Fruit fly (Drosophila melanogaster) whole organism, embryonic: ENCODE results near the gene BuGZ.
A peak's percentile ranks its signal among the peaks of the same experiment; 100 is the strongest.

Experiments
- Atf3 ChIP-seq: fragments of 200-800 bp; sonication (Bioruptor generic); optimal IDR thresholded peaks from 3 replicates; lab custom pipeline; 2016; ENCODE audit warnings: missing biosample characterization, missing genetic modification characterization
- BEAF-32 ChIP-seq: fragments of 200-800 bp; sonication (Bioruptor generic); optimal IDR thresholded peaks from 3 replicates; lab custom pipeline; 2017; ENCODE audit warnings: missing biosample characterization, missing genetic modification characterization, mild to moderate bottlenecking, moderate library complexity, missing genetic modification reagents
- Blimp-1 ChIP-seq: fragments of 200-800 bp; sonication (Bioruptor generic); optimal IDR thresholded peaks from 3 replicates; lab custom pipeline; 2018; ENCODE audit warnings: missing biosample characterization, missing genetic modification characterization, mild to moderate bottlenecking, moderate library complexity, missing genetic modification reagents
- CG10543 ChIP-seq: fragments of 200-800 bp; sonication (Bioruptor generic); optimal IDR thresholded peaks from 3 replicates; lab custom pipeline; 2017; ENCODE audit warnings: missing biosample characterization, mild to moderate bottlenecking, missing genetic modification characterization, moderate library complexity
- CG10979 ChIP-seq: fragments of 200-800 bp; sonication (Bioruptor generic); optimal IDR thresholded peaks from 2 replicates; lab custom pipeline; 2018; ENCODE audit warnings: missing biosample characterization, mild to moderate bottlenecking, missing genetic modification characterization, moderate library complexity
- CG11695 ChIP-seq: fragments of 200-800 bp; sonication (Bioruptor generic); IDR thresholded peaks from 3 replicates; pipeline ENCODE4 v1.3.6; 2022; ENCODE audit warnings: missing biosample characterization, missing genetic modification characterization
- CG12071 ChIP-seq: fragments of 200-800 bp; sonication (Bioruptor generic); optimal IDR thresholded peaks from 3 replicates; lab custom pipeline; 2018; ENCODE audit warnings: missing biosample characterization, mild to moderate bottlenecking, missing genetic modification characterization
- CG15011 ChIP-seq: fragments of 200-800 bp; sonication (Bioruptor generic); optimal IDR thresholded peaks from 3 replicates; lab custom pipeline; 2018; ENCODE audit warnings: missing biosample characterization, mild to moderate bottlenecking, missing genetic modification characterization
- CG15601 ChIP-seq: fragments of 200-800 bp; sonication (Bioruptor generic); optimal IDR thresholded peaks from 3 replicates; lab custom pipeline; 2019; ENCODE audit warnings: missing biosample characterization, mild to moderate bottlenecking, missing genetic modification characterization, moderate library complexity
- CG16813 ChIP-seq: fragments of 200-800 bp; sonication (Bioruptor generic); IDR thresholded peaks from 3 replicates; pipeline ENCODE4 v1.3.6; 2022; ENCODE audit warnings: missing biosample characterization, missing genetic modification characterization; ENCODE audit not compliant: partially characterized antibody
- CG2199 ChIP-seq: fragments of 200-800 bp; sonication (Bioruptor generic); IDR thresholded peaks from 3 replicates; pipeline ENCODE4 v1.3.6; 2022; ENCODE audit warnings: missing biosample characterization, missing genetic modification characterization
- CG3407 ChIP-seq: fragments of 200-800 bp; sonication (Bioruptor generic); optimal IDR thresholded peaks from 2 replicates; lab custom pipeline; 2018; ENCODE audit warnings: missing biosample characterization, mild to moderate bottlenecking, missing genetic modification characterization
- CG3838 ChIP-seq: fragments of 200-800 bp; sonication (Bioruptor generic); optimal IDR thresholded peaks from 3 replicates; lab custom pipeline; 2016; ENCODE audit warnings: missing biosample characterization, missing genetic modification characterization
- CG4707 ChIP-seq: fragments of 200-800 bp; sonication (Bioruptor generic); optimal IDR thresholded peaks from 2 replicates; lab custom pipeline; 2018; ENCODE audit warnings: missing biosample characterization, mild to moderate bottlenecking, missing genetic modification characterization, moderate library complexity
- CG6175 ChIP-seq: fragments of 200-800 bp; sonication (Bioruptor generic); IDR thresholded peaks from 3 replicates; pipeline ENCODE4 v1.3.6; 2022; ENCODE audit warnings: missing biosample characterization, missing genetic modification characterization
- CG6654 ChIP-seq: fragments of 200-800 bp; sonication (Bioruptor generic); optimal IDR thresholded peaks from 2 replicates; lab custom pipeline; 2017; ENCODE audit warnings: missing biosample characterization, mild to moderate bottlenecking, missing genetic modification characterization
- CG6683 ChIP-seq: fragments of 200-800 bp; sonication (Bioruptor generic); optimal IDR thresholded peaks from 2 replicates; lab custom pipeline; 2017; ENCODE audit warnings: missing biosample characterization, mild to moderate bottlenecking, missing genetic modification characterization, missing genetic modification reagents
- CG6689 ChIP-seq: fragments of 200-800 bp; sonication (Bioruptor generic); IDR thresholded peaks from 2 replicates; pipeline ENCODE4 v1.3.6; 2022; ENCODE audit warnings: missing biosample characterization, missing genetic modification characterization
- CG7963 ChIP-seq: fragments of 200-800 bp; sonication (Bioruptor generic); IDR thresholded peaks from 3 replicates; pipeline ENCODE4 v1.3.6; 2022; ENCODE audit warnings: missing biosample characterization, missing genetic modification characterization; ENCODE audit not compliant: partially characterized antibody
- CG7987 ChIP-seq: fragments of 200-800 bp; sonication (Bioruptor generic); optimal IDR thresholded peaks from 2 replicates; lab custom pipeline; 2018; ENCODE audit warnings: missing biosample characterization, mild to moderate bottlenecking, missing genetic modification characterization, moderate library complexity
- CG9437 ChIP-seq: fragments of 200-800 bp; sonication (Bioruptor generic); optimal IDR thresholded peaks from 2 replicates; lab custom pipeline; 2018; ENCODE audit warnings: missing biosample characterization, mild to moderate bottlenecking, missing genetic modification characterization
- CTCF ChIP-seq: fragments of 200-800 bp; sonication (Bioruptor generic); optimal IDR thresholded peaks from 2 replicates; lab custom pipeline; 2017; ENCODE audit warnings: missing biosample characterization, mild to moderate bottlenecking, missing genetic modification characterization, moderate library complexity
- Camta ChIP-seq: fragments of 200-800 bp; sonication (Bioruptor generic); optimal IDR thresholded peaks from 2 replicates; lab custom pipeline; 2016; ENCODE audit warnings: missing biosample characterization, missing genetic modification characterization
- Deaf1 ChIP-seq: fragments of 200-800 bp; optimal IDR thresholded peaks from 3 replicates; lab custom pipeline; 2019; ENCODE audit warnings: missing biosample characterization, mild to moderate bottlenecking, missing genetic modification characterization, moderate library complexity
- HLH4C ChIP-seq: fragments of 200-800 bp; sonication (Bioruptor generic); IDR thresholded peaks from 3 replicates; pipeline ENCODE4 v1.3.6; 2022; ENCODE audit warnings: missing biosample characterization, missing genetic modification characterization; ENCODE audit not compliant: partially characterized antibody
- Hr3 ChIP-seq: fragments of 200-800 bp; sonication (Bioruptor generic); optimal IDR thresholded peaks from 3 replicates; lab custom pipeline; 2016; ENCODE audit warnings: missing biosample characterization, missing genetic modification characterization
- Lpt ChIP-seq: fragments of >200 bp; optimal IDR thresholded peaks from 2 replicates; lab custom pipeline; 2018; ENCODE audit warnings: missing biosample characterization, missing genetic modification characterization
- Oli ChIP-seq: fragments of 200-800 bp; sonication (Bioruptor generic); optimal IDR thresholded peaks from 2 replicates; lab custom pipeline; 2018; ENCODE audit warnings: missing biosample characterization, mild to moderate bottlenecking, missing genetic modification characterization, moderate library complexity
- Taf1 ChIP-seq: fragments of 200-800 bp; sonication (Bioruptor generic); IDR thresholded peaks from 2 replicates; pipeline ENCODE4 v1.3.6; 2022; ENCODE audit warnings: missing biosample characterization, missing genetic modification characterization
- Xbp1 ChIP-seq: fragments of 200-800 bp; sonication (Bioruptor generic); optimal IDR thresholded peaks from 3 replicates; lab custom pipeline; 2016; ENCODE audit warnings: missing biosample characterization, mild to moderate bottlenecking, missing genetic modification characterization
- ac ChIP-seq: fragments of 200-800 bp; sonication (Bioruptor generic); optimal IDR thresholded peaks from 3 replicates; lab custom pipeline; 2017; ENCODE audit warnings: missing biosample characterization, mild to moderate bottlenecking, missing genetic modification characterization
- bsh ChIP-seq, 2 experiments: fragments of 200-800 bp; sonication (Bioruptor generic); optimal IDR thresholded peaks; 2 replicates each; lab custom pipeline; 2017 to 2018; ENCODE audit warnings: mild to moderate bottlenecking in 2 of 2, missing biosample characterization in 2 of 2, missing genetic modification characterization in 2 of 2, moderate library complexity in 1 of 2
- btn ChIP-seq: fragments of 200-800 bp; sonication (Bioruptor generic); optimal IDR thresholded peaks from 2 replicates; lab custom pipeline; 2016; ENCODE audit warnings: missing biosample characterization, missing genetic modification characterization
- gcm2 ChIP-seq: fragments of 200-800 bp; sonication (Bioruptor generic); optimal IDR thresholded peaks from 2 replicates; lab custom pipeline; 2016; ENCODE audit warnings: missing biosample characterization, missing genetic modification characterization
- gsb ChIP-seq: fragments of 200-800 bp; sonication (Bioruptor generic); IDR thresholded peaks from 2 replicates; pipeline ENCODE4 v1.3.6; 2022; ENCODE audit warnings: missing biosample characterization, missing genetic modification characterization
- gt ChIP-seq: fragments of 200-800 bp; sonication (Bioruptor generic); IDR thresholded peaks from 2 replicates; pipeline ENCODE4 v1.3.6; 2022; ENCODE audit warnings: missing biosample characterization, missing genetic modification characterization
- inv ChIP-seq: fragments of 200-800 bp; sonication (Bioruptor generic); IDR thresholded peaks from 2 replicates; pipeline ENCODE4 v1.3.6; 2022; ENCODE audit warnings: missing biosample characterization, missing genetic modification characterization; ENCODE audit not compliant: partially characterized antibody
- odd ChIP-seq: fragments of 200-800 bp; sonication (Bioruptor generic); optimal IDR thresholded peaks from 2 replicates; lab custom pipeline; 2017; ENCODE audit warnings: missing biosample characterization, mild to moderate bottlenecking, missing genetic modification characterization
- phol ChIP-seq: fragments of 200-800 bp; sonication (Bioruptor generic); optimal IDR thresholded peaks from 3 replicates; lab custom pipeline; 2018; ENCODE audit warnings: missing biosample characterization, mild to moderate bottlenecking, missing genetic modification characterization, moderate library complexity
- prd ChIP-seq, 3 experiments: fragments of >200 bp in 2 of 3; fragments of 200-800 bp in 1 of 3; sonication (Bioruptor generic) in 1 of 3; optimal IDR thresholded peaks in 2 of 3; IDR thresholded peaks in 1 of 3; 2 replicates in 2 of 3; 3 replicates in 1 of 3; pipeline versions ENCODE4 v1.3.6 to Lab custom; 2017 to 2022; ENCODE audit warnings: missing biosample characterization in 1 of 3, missing genetic modification characterization in 1 of 3
- pros ChIP-seq: fragments of 200-800 bp; sonication (Bioruptor generic); optimal IDR thresholded peaks from 3 replicates; lab custom pipeline; 2019; ENCODE audit warnings: missing biosample characterization, mild to moderate bottlenecking, missing genetic modification characterization, moderate library complexity
- psq ChIP-seq: fragments of 200-800 bp; sonication (Bioruptor generic); optimal IDR thresholded peaks from 2 replicates; lab custom pipeline; 2017; ENCODE audit warnings: missing biosample characterization, missing genetic modification characterization
- pum ChIP-seq: fragments of 200-800 bp; sonication (Bioruptor generic); optimal IDR thresholded peaks from 2 replicates; lab custom pipeline; 2016; ENCODE audit warnings: missing biosample characterization, missing genetic modification characterization
- run ChIP-seq: fragments of 200-800 bp; sonication (Bioruptor generic); optimal IDR thresholded peaks from 3 replicates; lab custom pipeline; 2018; ENCODE audit warnings: missing biosample characterization, mild to moderate bottlenecking, missing genetic modification characterization
- slp2 ChIP-seq: fragments of 200-800 bp; sonication (Bioruptor generic); optimal IDR thresholded peaks from 2 replicates; lab custom pipeline; 2016; ENCODE audit warnings: missing biosample characterization, missing genetic modification characterization
- sug ChIP-seq: fragments of 200-800 bp; optimal IDR thresholded peaks from 2 replicates; lab custom pipeline; 2019; ENCODE audit warnings: missing biosample characterization, mild to moderate bottlenecking, missing genetic modification characterization, moderate library complexity
- vfl ChIP-seq: fragments of 200-800 bp; sonication (Bioruptor generic); optimal IDR thresholded peaks from 2 replicates; lab custom pipeline; 2016; ENCODE audit warnings: missing biosample characterization, missing genetic modification characterization

Gene BuGZ

dm6 chr2L:16720707-16721700, 22.2 kb upstream of the BuGZ start (continued):
- TF ChIP-seq Blimp-1 (GFP tag; lab: Kevin White, UChicago) (peak; percentile 95), HLH4C (GFP tag; lab: Robert Waterston, UW) (0 out of 3 replicates have a peak, but pooled peaks have one; percentile 17), Hr3 (GFP tag; lab: Kevin White, UChicago) (peak; percentile 77), CG3838 (peak; percentile 73), sug (peak; percentile 64), BEAF-32 (GFP tag; lab: Kevin White, UChicago) (no peak), CG15601 (tag; lab: Kevin White, UChicago) (peak; percentile 93), CG16813 (GFP tag; lab: Robert Waterston, UW) (no peak), pros (GFP tag; lab: Kevin White, UChicago) (no peak), Deaf1 (tag; lab: Kevin White, UChicago) (peak; percentile 29), psq (GFP tag; lab: Kevin White, UChicago) (peak; percentile 61), CG15011 (GFP tag; lab: Kevin White, UChicago) (peak; percentile 91), Taf1 (GFP tag; lab: Robert Waterston, UW) (peak; percentile 86), CG10979 (tag; lab: Kevin White, UChicago) (peak; percentile 90), CTCF (GFP tag; lab: Kevin White, UChicago) (peak; percentile 57), CG4707 (GFP tag; lab: Kevin White, UChicago) (peak; percentile 84), CG6654 (peak; percentile 76), run (peak; percentile 91), CG6175 (GFP tag; lab: Robert Waterston, UW) (peak; percentile 85), gt (GFP tag; lab: Robert Waterston, UW) (peak; percentile 88), Xbp1 (peak; percentile 96), CG10543 (GFP tag; lab: Kevin White, UChicago) (no peak), pum (GFP tag; lab: Kevin White, UChicago) (peak; percentile 87), CG6689 (GFP tag; lab: Robert Waterston, UW) (peak; percentile 96), Atf3 (GFP tag; lab: Kevin White, UChicago) (peak; percentile 67), CG12071 (GFP tag; lab: Kevin White, UChicago) (peak; percentile 76), vfl (GFP tag; lab: Kevin White, UChicago) (peak; percentile 22), CG2199 (peak; percentile 98), bsh (GFP tag; optimal IDR thresholded peaks at IDR 0.05; lab: Kevin White, UChicago) (peak; percentile 65 to 90), ac (no peak), inv (GFP tag; lab: Robert Waterston, UW) (no peak), CG6683 (GFP tag; lab: Kevin White, UChicago) (peak; percentile 82), Oli (tag; lab: Kevin White, UChicago) (peak; percentile 84), CG9437 (GFP tag; lab: Kevin White, UChicago) (peak; percentile 71), CG11695 (GFP tag; lab: Robert Waterston, UW) (peak; percentile 94), gsb (GFP tag; lab: Robert Waterston, UW) (peak; percentile 86), CG7963 (GFP tag; lab: Robert Waterston, UW) (no peak), phol (tag; lab: Kevin White, UChicago) (peak; percentile 94), prd (optimal IDR thresholded peaks at IDR 0.05; lab: Kevin White, UChicago) (no peak), prd (GFP tag; IDR thresholded peaks at IDR 0.05; lab: Robert Waterston, UW) (peak; percentile 98), CG7987 (GFP tag; lab: Kevin White, UChicago) (peak; percentile 90), gcm2 (GFP tag; lab: Kevin White, UChicago) (peak; percentile 71), odd (GFP tag; lab: Kevin White, UChicago) (peak; percentile 80), btn (GFP tag; lab: Kevin White, UChicago) (peak; percentile 78), slp2 (GFP tag; lab: Kevin White, UChicago) (peak; percentile 68), CG3407 (GFP tag; lab: Kevin White, UChicago) (peak; percentile 81), Lpt (GFP tag; lab: Kevin White, UChicago) (no peak), Camta (GFP tag; lab: Kevin White, UChicago) (peak; percentile 72)
